Worm (Caenorhabditis elegans) whole organism, L2 larva: ENCODE results near the gene ric-4.

Source experiments
- crh-2 ChIP-seq: sonication (generic microtip); optimal IDR thresholded peaks from 2 replicates; lab custom pipeline; 2017; ENCODE audit warnings: missing biosample characterization, missing genetic modification characterization
- lin-39 ChIP-seq: fragments of 150-350 bp; optimal IDR thresholded peaks from 2 replicates; lab custom pipeline; 2014; ENCODE audit warnings: missing biosample characterization, missing genetic modification reagents, missing genetic modification characterization
- skn-1 ChIP-seq: sonication (generic microtip); optimal IDR thresholded peaks from 2 replicates; lab custom pipeline; 2017; ENCODE audit warnings: missing biosample characterization, missing genetic modification characterization
- snpc-4 ChIP-seq: fragments of 150-350 bp; optimal IDR thresholded peaks from 2 replicates; lab custom pipeline; 2014; ENCODE audit warnings: missing biosample characterization, missing genetic modification characterization
- unc-55 ChIP-seq: fragments of 150-350 bp; sonication (generic microtip); optimal IDR thresholded peaks from 3 replicates; lab custom pipeline; 2014; ENCODE audit warnings: missing biosample characterization, missing genetic modification reagents, missing genetic modification characterization

DNA sequence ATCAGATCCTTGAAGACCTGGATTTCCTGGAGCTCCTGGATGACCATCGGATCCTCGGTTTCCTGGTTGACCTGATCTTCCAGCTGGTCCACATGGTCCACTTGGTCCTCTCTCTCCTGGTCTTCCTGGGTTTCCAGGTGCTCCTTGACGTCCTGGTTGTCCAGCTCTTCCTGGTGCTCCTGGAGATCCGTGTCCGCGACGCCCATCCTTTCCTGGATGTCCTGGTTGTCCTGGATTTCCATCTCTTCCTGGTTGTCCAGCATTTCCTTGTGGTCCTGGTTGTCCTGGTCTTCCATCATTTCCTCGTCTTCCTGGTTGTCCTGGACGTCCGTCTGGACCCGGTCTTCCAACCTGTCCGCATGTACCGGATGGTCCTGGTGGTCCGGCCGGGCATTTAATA, 21.7 kb upstream of the ric-4 start:
- no peak for TF ChIP-seq snpc-4 (tag; lab: Kevin White, UChicago)
- no peak for TF ChIP-seq unc-55
- TF ChIP-seq crh-2 (tag; lab: Kevin White, UChicago) = no peak
- TF ChIP-seq skn-1 = no peak
- no peak for TF ChIP-seq lin-39 (tag; lab: Kevin White, UChicago)
